Worm (Caenorhabditis elegans) whole organism, L3 larva: ENCODE results near the gene F54D12.8.
A peak's percentile ranks its signal among the peaks of the same experiment; 100 is the strongest.

Experiments used
- R02D3.7 ChIP-seq: fragments of 150-350 bp; optimal IDR thresholded peaks from 2 replicates; lab custom pipeline; 2014; ENCODE audit warnings: missing biosample characterization, missing genetic modification characterization
- aly-2 ChIP-seq: fragments of 150-350 bp; optimal IDR thresholded peaks from 2 replicates; lab custom pipeline; 2014; ENCODE audit warnings: missing biosample characterization, missing genetic modification characterization
- ama-1 ChIP-seq: fragments of 150-350 bp; optimal IDR thresholded peaks from 2 replicates; lab custom pipeline; 2018
- ceh-28 ChIP-seq: fragments of 150-350 bp; optimal IDR thresholded peaks from 2 replicates; lab custom pipeline; 2014; ENCODE audit warnings: missing biosample characterization, missing genetic modification reagents, missing genetic modification characterization
- ceh-9 ChIP-seq: sonication (generic microtip); optimal IDR thresholded peaks from 2 replicates; lab custom pipeline; 2018; ENCODE audit warnings: missing biosample characterization, missing genetic modification characterization
- daf-12 ChIP-seq: fragments of 150-350 bp; optimal IDR thresholded peaks from 2 replicates; lab custom pipeline; 2014; ENCODE audit warnings: missing biosample characterization, missing genetic modification reagents, missing genetic modification characterization
- egl-5 ChIP-seq: fragments of 150-350 bp; optimal IDR thresholded peaks from 2 replicates; lab custom pipeline; 2017; ENCODE audit warnings: missing biosample characterization, missing genetic modification reagents, missing genetic modification characterization, inconsistent platforms
- elt-2 ChIP-seq: sonication (generic microtip); optimal IDR thresholded peaks from 2 replicates; lab custom pipeline; 2016; ENCODE audit warnings: missing genetic modification reagents, mild to moderate bottlenecking, missing genetic modification characterization, missing compliant biosample characterization
- elt-3 ChIP-seq, 3 experiments: fragments of 150-350 bp in 1 of 3; sonication (generic microtip) in 2 of 3; optimal IDR thresholded peaks; 2 replicates in 2 of 3; 4 replicates in 1 of 3; lab custom pipeline; 2014 to 2017; ENCODE audit warnings: missing biosample characterization in 3 of 3, missing genetic modification characterization in 3 of 3
- fkh-2 ChIP-seq: fragments of 150-350 bp; optimal IDR thresholded peaks from 2 replicates; lab custom pipeline; 2014; ENCODE audit warnings: missing biosample characterization, missing genetic modification reagents, missing genetic modification characterization
- fos-1 ChIP-seq: fragments of 150-350 bp; optimal IDR thresholded peaks from 2 replicates; lab custom pipeline; 2014; ENCODE audit warnings: missing biosample characterization, missing genetic modification characterization
- hmg-11 ChIP-seq: sonication (generic microtip); optimal IDR thresholded peaks from 2 replicates; lab custom pipeline; 2016; ENCODE audit warnings: missing genetic modification characterization, missing compliant biosample characterization
- jun-1 ChIP-seq: fragments of 150-350 bp; optimal IDR thresholded peaks from 2 replicates; lab custom pipeline; 2014; ENCODE audit warnings: missing biosample characterization, missing genetic modification reagents, missing genetic modification characterization
- lin-15B ChIP-seq: fragments of 150-350 bp; optimal IDR thresholded peaks from 2 replicates; lab custom pipeline; 2014; ENCODE audit warnings: missing biosample characterization, missing genetic modification characterization
- mdl-1 ChIP-seq: fragments of 150-350 bp; optimal IDR thresholded peaks from 2 replicates; lab custom pipeline; 2014; ENCODE audit warnings: missing biosample characterization, missing genetic modification characterization
- mml-1 ChIP-seq: fragments of 150-350 bp; sonication (generic microtip); optimal IDR thresholded peaks from 3 replicates; lab custom pipeline; 2014; ENCODE audit warnings: missing biosample characterization, missing genetic modification characterization
- nfya-1 ChIP-seq: sonication (generic microtip); optimal IDR thresholded peaks from 2 replicates; lab custom pipeline; 2017; ENCODE audit warnings: missing genetic modification characterization, mild to moderate bottlenecking, missing compliant biosample characterization, antibody characterized with exemption, moderate library complexity; ENCODE audit not compliant: insufficient read depth
- nhr-11 ChIP-seq: fragments of 150-350 bp; optimal IDR thresholded peaks from 2 replicates; lab custom pipeline; 2014; ENCODE audit warnings: missing biosample characterization, missing genetic modification characterization
- nhr-23 ChIP-seq: fragments of 150-350 bp; optimal IDR thresholded peaks from 2 replicates; lab custom pipeline; 2014; ENCODE audit warnings: missing biosample characterization, missing genetic modification reagents, missing genetic modification characterization
- nhr-25 ChIP-seq: sonication (generic microtip); optimal IDR thresholded peaks from 2 replicates; lab custom pipeline; 2017; ENCODE audit warnings: missing biosample characterization, missing genetic modification characterization
- nhr-43 ChIP-seq: sonication (generic microtip); optimal IDR thresholded peaks from 2 replicates; lab custom pipeline; 2016; ENCODE audit warnings: mild to moderate bottlenecking, missing genetic modification characterization, missing compliant biosample characterization; ENCODE audit not compliant: poor library complexity, severe bottlenecking
- nhr-67 ChIP-seq: fragments of 150-350 bp; optimal IDR thresholded peaks from 2 replicates; lab custom pipeline; 2014; ENCODE audit warnings: missing biosample characterization, missing genetic modification characterization
- nhr-76 ChIP-seq: fragments of 150-350 bp; sonication (generic microtip); optimal IDR thresholded peaks from 5 replicates; lab custom pipeline; 2014; ENCODE audit warnings: missing biosample characterization, missing genetic modification characterization
- nhr-77 ChIP-seq: fragments of 150-350 bp; optimal IDR thresholded peaks from 2 replicates; lab custom pipeline; 2014; ENCODE audit warnings: missing biosample characterization, missing genetic modification characterization
- sea-2 ChIP-seq: fragments of 150-350 bp; sonication (generic microtip); optimal IDR thresholded peaks from 4 replicates; lab custom pipeline; 2014; ENCODE audit warnings: missing biosample characterization, missing genetic modification reagents, missing genetic modification characterization
- snpc-4 ChIP-seq: fragments of 150-350 bp; optimal IDR thresholded peaks from 2 replicates; lab custom pipeline; 2014; ENCODE audit warnings: missing biosample characterization, missing genetic modification characterization
- tbx-2 ChIP-seq: sonication (generic microtip); optimal IDR thresholded peaks from 2 replicates; lab custom pipeline; 2016; ENCODE audit warnings: mild to moderate bottlenecking, missing genetic modification characterization, missing compliant biosample characterization
- unc-39 ChIP-seq: sonication (generic microtip); optimal IDR thresholded peaks from 4 replicates; lab custom pipeline; 2017; ENCODE audit warnings: missing biosample characterization, missing genetic modification characterization
- unc-62 ChIP-seq: fragments of 150-350 bp; sonication (generic microtip); optimal IDR thresholded peaks from 4 replicates; lab custom pipeline; 2014; ENCODE audit warnings: missing biosample characterization, missing genetic modification reagents, missing genetic modification characterization
- ztf-11 ChIP-seq: fragments of 150-350 bp; optimal IDR thresholded peaks from 2 replicates; lab custom pipeline; 2014; ENCODE audit warnings: missing biosample characterization, missing genetic modification characterization
- ztf-4 ChIP-seq: fragments of 150-350 bp; optimal IDR thresholded peaks from 2 replicates; lab custom pipeline; 2014; ENCODE audit warnings: missing biosample characterization, missing genetic modification characterization

F54D12.8 gene

ce11 chrII:1378259-1378658, 19.6 kb downstream of the F54D12.8 start, which contains the start of gene F54D12.10:
TSS of gene F54D12.10 (minus strand) at chrII:1378359.
- TF ChIP-seq nhr-76 (tag; lab: Kevin White, UChicago) (no peak), elt-2 (tag; lab: Kevin White, UChicago) (no peak), ztf-11 (tag; lab: Kevin White, UChicago) (no peak), ceh-9 (tag; lab: Kevin White, UChicago) (no peak), aly-2 (no peak), R02D3.7 (no peak), mdl-1 (tag; lab: Kevin White, UChicago) (no peak), snpc-4 (tag; lab: Kevin White, UChicago) (no peak), daf-12 (tag; lab: Kevin White, UChicago) (no peak), ceh-28 (tag; lab: Kevin White, UChicago) (no peak), tbx-2 (tag; lab: Kevin White, UChicago) (no peak), nhr-43 (no peak), nhr-23 (tag; lab: Kevin White, UChicago) (no peak), nhr-25 (no peak), nhr-77 (tag; lab: Kevin White, UChicago) (no peak), ztf-4 (no peak), nhr-67 (tag; lab: Kevin White, UChicago) (no peak), fkh-2 (tag; lab: Kevin White, UChicago) (no peak), jun-1 (tag; lab: Kevin White, UChicago) (no peak), sea-2 (no peak)

ce11 chrII:1376795-1377194, 21.0 kb downstream of the F54D12.8 start:
- TF ChIP-seq nhr-43 (no peak), aly-2 (no peak), ceh-9 (tag; lab: Kevin White, UChicago) (no peak), fkh-2 (tag; lab: Kevin White, UChicago) (no peak), hmg-11 (tag; lab: Kevin White, UChicago) (no peak), elt-3 (tag; optimal IDR thresholded peaks at IDR 0.05; lab: Kevin White, UChicago) (no peak), nhr-67 (tag; lab: Kevin White, UChicago) (no peak)

- peak; percentile 30 for TF ChIP-seq nfya-1 (tag; lab: Kevin White, UChicago)
- TF ChIP-seq fos-1 (tag; lab: Kevin White, UChicago) = no peak
- peak; percentile 55 for TF ChIP-seq egl-5 (tag; lab: Kevin White, UChicago)
Observed at ce11 chrII:1375627-1376026, 22.2 kb downstream of the F54D12.8 start.

ce11 chrII:1374889-1375288, 22.9 kb downstream of the F54D12.8 start, which contains the start of gene rog-1:
TSS of gene rog-1 (minus strand) at chrII:1374989.
- TF ChIP-seq fos-1 (tag; lab: Kevin White, UChicago) (no peak), nhr-11 (tag; lab: Kevin White, UChicago) (no peak), nfya-1 (tag; lab: Kevin White, UChicago) (no peak), ceh-28 (tag; lab: Kevin White, UChicago) (no peak), elt-3 (tag; optimal IDR thresholded peaks at IDR 0.05; lab: Kevin White, UChicago) (no peak), ama-1 (no peak), sea-2 (no peak), unc-62 (no peak), unc-39 (tag; lab: Kevin White, UChicago) (no peak), lin-15B (tag; lab: Kevin White, UChicago) (no peak)

ce11 chrII:1374486-1374885, 23.4 kb downstream of the F54D12.8 start:
- TF ChIP-seq jun-1 (tag; lab: Kevin White, UChicago) (no peak), nfya-1 (tag; lab: Kevin White, UChicago) (peak; percentile 78), mml-1 (tag; lab: Kevin White, UChicago) (no peak), nhr-25 (no peak)

- TF ChIP-seq mdl-1 (tag; lab: Kevin White, UChicago) = no peak
- TF ChIP-seq elt-2 (tag; lab: Kevin White, UChicago) = no peak
- TF ChIP-seq unc-39 (tag; lab: Kevin White, UChicago) = no peak
- no peak for TF ChIP-seq ceh-28 (tag; lab: Kevin White, UChicago)
- peak; percentile 83 for TF ChIP-seq nfya-1 (tag; lab: Kevin White, UChicago)
- TF ChIP-seq elt-3 (tag; optimal IDR thresholded peaks at IDR 0.05; lab: Kevin White, UChicago) = no peak
- no peak for TF ChIP-seq nhr-43
Observed at ce11 chrII:1372966-1373365, 24.9 kb downstream of the F54D12.8 start.
